Worm (Caenorhabditis elegans) whole organism, L3 larva: ENCODE measurements around the gene ZK1236.5.

Source experiments
- R02D3.7 ChIP-seq: fragments of 150-350 bp; optimal IDR thresholded peaks from 2 replicates; lab custom pipeline; 2014; ENCODE audit warnings: missing biosample characterization, missing genetic modification characterization
- ZK546.5 ChIP-seq: sonication (generic microtip); optimal IDR thresholded peaks from 2 replicates; lab custom pipeline; 2017; ENCODE audit warnings: missing biosample characterization, missing genetic modification characterization
- aly-2 ChIP-seq: fragments of 150-350 bp; optimal IDR thresholded peaks from 2 replicates; lab custom pipeline; 2014; ENCODE audit warnings: missing biosample characterization, missing genetic modification characterization
- ceh-16 ChIP-seq: sonication (generic microtip); optimal IDR thresholded peaks from 2 replicates; lab custom pipeline; 2017; ENCODE audit warnings: missing biosample characterization, missing genetic modification characterization
- daf-12 ChIP-seq: fragments of 150-350 bp; optimal IDR thresholded peaks from 2 replicates; lab custom pipeline; 2014; ENCODE audit warnings: missing biosample characterization, missing genetic modification reagents, missing genetic modification characterization
- egl-5 ChIP-seq: fragments of 150-350 bp; optimal IDR thresholded peaks from 2 replicates; lab custom pipeline; 2017; ENCODE audit warnings: missing biosample characterization, missing genetic modification reagents, missing genetic modification characterization, inconsistent platforms
- elt-1 ChIP-seq: fragments of 150-350 bp; optimal IDR thresholded peaks from 2 replicates; lab custom pipeline; 2014; ENCODE audit warnings: missing biosample characterization, missing genetic modification characterization
- elt-3 ChIP-seq, 3 experiments: fragments of 150-350 bp in 1 of 3; sonication (generic microtip) in 2 of 3; optimal IDR thresholded peaks; 2 replicates in 2 of 3; 4 replicates in 1 of 3; lab custom pipeline; 2014 to 2017; ENCODE audit warnings: missing biosample characterization in 3 of 3, missing genetic modification characterization in 3 of 3
- fkh-10 ChIP-seq: sonication (generic microtip); optimal IDR thresholded peaks from 2 replicates; lab custom pipeline; 2017; ENCODE audit warnings: missing biosample characterization, missing genetic modification reagents, missing genetic modification characterization
- fkh-2 ChIP-seq: fragments of 150-350 bp; optimal IDR thresholded peaks from 2 replicates; lab custom pipeline; 2014; ENCODE audit warnings: missing biosample characterization, missing genetic modification reagents, missing genetic modification characterization
- fos-1 ChIP-seq: fragments of 150-350 bp; optimal IDR thresholded peaks from 2 replicates; lab custom pipeline; 2014; ENCODE audit warnings: missing biosample characterization, missing genetic modification characterization
- hmg-11 ChIP-seq: sonication (generic microtip); optimal IDR thresholded peaks from 2 replicates; lab custom pipeline; 2016; ENCODE audit warnings: missing genetic modification characterization, missing compliant biosample characterization
- jun-1 ChIP-seq: fragments of 150-350 bp; optimal IDR thresholded peaks from 2 replicates; lab custom pipeline; 2014; ENCODE audit warnings: missing biosample characterization, missing genetic modification reagents, missing genetic modification characterization
- lin-39 ChIP-seq: fragments of 150-350 bp; optimal IDR thresholded peaks from 2 replicates; lab custom pipeline; 2018; ENCODE audit warnings: missing biosample characterization, missing genetic modification reagents, missing genetic modification characterization
- mdl-1 ChIP-seq: fragments of 150-350 bp; optimal IDR thresholded peaks from 2 replicates; lab custom pipeline; 2014; ENCODE audit warnings: missing biosample characterization, missing genetic modification characterization
- mml-1 ChIP-seq: fragments of 150-350 bp; sonication (generic microtip); optimal IDR thresholded peaks from 3 replicates; lab custom pipeline; 2014; ENCODE audit warnings: missing biosample characterization, missing genetic modification characterization
- nfya-1 ChIP-seq: sonication (generic microtip); optimal IDR thresholded peaks from 2 replicates; lab custom pipeline; 2017; ENCODE audit warnings: missing genetic modification characterization, mild to moderate bottlenecking, missing compliant biosample characterization, antibody characterized with exemption, moderate library complexity; ENCODE audit not compliant: insufficient read depth
- nhr-11 ChIP-seq: fragments of 150-350 bp; optimal IDR thresholded peaks from 2 replicates; lab custom pipeline; 2014; ENCODE audit warnings: missing biosample characterization, missing genetic modification characterization
- nhr-12 ChIP-seq: fragments of 150-350 bp; optimal IDR thresholded peaks from 2 replicates; lab custom pipeline; 2014; ENCODE audit warnings: missing biosample characterization, missing genetic modification characterization
- nhr-23 ChIP-seq: fragments of 150-350 bp; optimal IDR thresholded peaks from 2 replicates; lab custom pipeline; 2014; ENCODE audit warnings: missing biosample characterization, missing genetic modification reagents, missing genetic modification characterization
- nhr-237 ChIP-seq: fragments of 150-350 bp; optimal IDR thresholded peaks from 2 replicates; lab custom pipeline; 2014; ENCODE audit warnings: missing biosample characterization, missing genetic modification characterization
- nhr-25 ChIP-seq: sonication (generic microtip); optimal IDR thresholded peaks from 2 replicates; lab custom pipeline; 2017; ENCODE audit warnings: missing biosample characterization, missing genetic modification characterization
- nhr-28 ChIP-seq: fragments of 150-350 bp; optimal IDR thresholded peaks from 2 replicates; lab custom pipeline; 2014; ENCODE audit warnings: missing biosample characterization, missing genetic modification characterization
- nhr-43 ChIP-seq: sonication (generic microtip); optimal IDR thresholded peaks from 2 replicates; lab custom pipeline; 2016; ENCODE audit warnings: mild to moderate bottlenecking, missing genetic modification characterization, missing compliant biosample characterization; ENCODE audit not compliant: poor library complexity, severe bottlenecking
- nhr-77 ChIP-seq: fragments of 150-350 bp; optimal IDR thresholded peaks from 2 replicates; lab custom pipeline; 2014; ENCODE audit warnings: missing biosample characterization, missing genetic modification characterization
- pha-4 ChIP-seq: fragments of 150-350 bp; optimal IDR thresholded peaks from 2 replicates; lab custom pipeline; 2014; ENCODE audit warnings: missing biosample characterization, missing genetic modification reagents, missing genetic modification characterization
- sea-2 ChIP-seq: fragments of 150-350 bp; sonication (generic microtip); optimal IDR thresholded peaks from 4 replicates; lab custom pipeline; 2014; ENCODE audit warnings: missing biosample characterization, missing genetic modification reagents, missing genetic modification characterization
- skn-1 ChIP-seq: fragments of 150-350 bp; optimal IDR thresholded peaks from 2 replicates; lab custom pipeline; 2014; ENCODE audit warnings: missing biosample characterization, missing genetic modification characterization
- snpc-4 ChIP-seq: fragments of 150-350 bp; optimal IDR thresholded peaks from 2 replicates; lab custom pipeline; 2014; ENCODE audit warnings: missing biosample characterization, missing genetic modification characterization
- tbx-2 ChIP-seq: sonication (generic microtip); optimal IDR thresholded peaks from 2 replicates; lab custom pipeline; 2016; ENCODE audit warnings: mild to moderate bottlenecking, missing genetic modification characterization, missing compliant biosample characterization
- unc-39 ChIP-seq: sonication (generic microtip); optimal IDR thresholded peaks from 4 replicates; lab custom pipeline; 2017; ENCODE audit warnings: missing biosample characterization, missing genetic modification characterization
- unc-62 ChIP-seq: fragments of 150-350 bp; sonication (generic microtip); optimal IDR thresholded peaks from 4 replicates; lab custom pipeline; 2014; ENCODE audit warnings: missing biosample characterization, missing genetic modification reagents, missing genetic modification characterization
- ztf-11 ChIP-seq: fragments of 150-350 bp; optimal IDR thresholded peaks from 2 replicates; lab custom pipeline; 2014; ENCODE audit warnings: missing biosample characterization, missing genetic modification characterization

Gene ZK1236.5

DNA sequence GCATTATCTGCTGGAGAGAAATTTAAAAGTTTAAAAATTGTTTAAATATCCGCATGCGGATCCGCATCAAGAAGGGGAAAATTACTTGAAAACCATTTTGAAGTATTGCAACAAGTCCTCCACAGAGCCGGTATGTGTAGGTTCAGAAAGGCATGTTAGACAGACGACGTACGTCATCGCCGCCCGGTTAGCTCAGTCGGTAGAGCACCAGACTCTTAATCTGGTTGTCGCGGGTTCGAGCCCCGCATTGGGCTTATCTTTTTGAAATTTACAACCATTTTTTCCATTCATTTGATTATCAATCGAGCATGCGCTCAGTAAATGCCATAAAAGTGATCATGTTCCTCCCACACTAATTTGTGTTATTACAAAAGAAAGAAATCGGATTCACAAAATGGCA lies 41.3 kb upstream of the ZK1236.5 start:
- TF ChIP-seq mdl-1 (tag; lab: Kevin White, UChicago), result no peak
- TF ChIP-seq daf-12 (tag; lab: Kevin White, UChicago), result no peak
- TF ChIP-seq hmg-11, result no peak
- TF ChIP-seq egl-5 (tag; lab: Kevin White, UChicago), result no peak
- TF ChIP-seq pha-4 (tag; lab: Kevin White, UChicago), result no peak
- no peak for TF ChIP-seq mml-1 (tag; lab: Kevin White, UChicago)
- TF ChIP-seq skn-1 (tag; lab: Kevin White, UChicago), result no peak
- no peak for TF ChIP-seq elt-3 (tag; optimal IDR thresholded peaks at IDR 0.05; lab: Kevin White, UChicago)
- no peak for TF ChIP-seq ztf-11
- TF ChIP-seq nhr-11 (tag; lab: Kevin White, UChicago), result no peak
- TF ChIP-seq jun-1, result no peak
- TF ChIP-seq, all 47 proteins: peak for 0

DNA sequence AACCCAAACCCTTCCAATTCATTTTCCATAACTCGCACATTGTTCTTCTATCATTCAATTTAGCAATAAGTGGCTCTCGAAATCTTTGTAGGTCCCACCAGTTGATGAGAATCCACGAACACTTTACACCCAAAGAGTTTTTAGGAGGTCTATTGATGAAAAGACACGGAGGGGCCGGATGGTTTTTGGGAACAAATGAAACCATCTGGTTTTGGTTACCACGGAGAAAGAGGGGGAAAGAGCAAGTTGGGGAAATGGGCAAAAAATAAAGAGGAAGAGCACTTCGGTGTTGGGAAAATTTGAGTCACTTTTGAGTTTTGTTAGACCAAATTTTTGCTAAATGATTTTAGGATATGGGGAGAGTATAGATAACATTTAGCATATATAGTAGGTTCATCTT lies 35.5 kb upstream of the ZK1236.5 start:
- TF ChIP-seq hmg-11, result no peak
- no peak for TF ChIP-seq nhr-77 (tag; lab: Kevin White, UChicago)
- TF ChIP-seq nhr-43 (tag; lab: Kevin White, UChicago), result no peak
- no peak for TF ChIP-seq skn-1 (tag; lab: Kevin White, UChicago)

DNA sequence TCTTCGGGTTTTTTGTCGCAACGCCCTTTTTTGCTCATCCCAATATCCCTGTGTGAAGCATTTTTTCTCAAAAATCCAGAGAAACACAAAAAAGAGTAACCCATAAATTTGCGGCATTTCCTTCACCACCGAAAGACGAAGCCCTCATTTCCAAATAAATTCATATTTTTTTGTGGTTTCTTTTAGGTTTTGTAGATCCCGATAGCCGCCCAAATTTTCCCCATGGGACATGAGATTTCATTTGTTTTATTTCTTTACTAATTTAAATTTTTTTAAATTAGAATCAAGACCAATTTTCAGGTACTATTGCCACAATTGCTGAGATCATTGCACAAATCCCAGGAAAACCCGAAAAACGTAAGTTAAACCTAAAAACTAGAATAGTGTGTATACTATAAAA lies 34.7 kb upstream of the ZK1236.5 start, which contains the start of gene mig-39:
TSS of gene mig-39 (plus strand) at position 301 of the 400 bp plus-strand sequence.
- TF ChIP-seq nhr-23 (tag; lab: Kevin White, UChicago) (no peak), ceh-16 (tag; lab: Kevin White, UChicago) (no peak), R02D3.7 (tag; lab: Kevin White, UChicago) (no peak), nhr-237 (tag; lab: Kevin White, UChicago) (no peak), elt-1 (no peak), snpc-4 (no peak), tbx-2 (no peak), nhr-77 (tag; lab: Kevin White, UChicago) (no peak), jun-1 (no peak), unc-39 (tag; lab: Kevin White, UChicago) (no peak), nhr-28 (tag; lab: Kevin White, UChicago) (no peak), nhr-12 (tag; lab: Kevin White, UChicago) (no peak), egl-5 (tag; lab: Kevin White, UChicago) (no peak), lin-39 (tag; lab: Kevin White, UChicago) (no peak), pha-4 (tag; lab: Kevin White, UChicago) (no peak), nfya-1 (no peak), ZK546.5 (tag; lab: Kevin White, UChicago) (no peak), hmg-11 (no peak), sea-2 (GFP tag; lab: Kevin White, UChicago) (no peak), mdl-1 (tag; lab: Kevin White, UChicago) (no peak)

DNA sequence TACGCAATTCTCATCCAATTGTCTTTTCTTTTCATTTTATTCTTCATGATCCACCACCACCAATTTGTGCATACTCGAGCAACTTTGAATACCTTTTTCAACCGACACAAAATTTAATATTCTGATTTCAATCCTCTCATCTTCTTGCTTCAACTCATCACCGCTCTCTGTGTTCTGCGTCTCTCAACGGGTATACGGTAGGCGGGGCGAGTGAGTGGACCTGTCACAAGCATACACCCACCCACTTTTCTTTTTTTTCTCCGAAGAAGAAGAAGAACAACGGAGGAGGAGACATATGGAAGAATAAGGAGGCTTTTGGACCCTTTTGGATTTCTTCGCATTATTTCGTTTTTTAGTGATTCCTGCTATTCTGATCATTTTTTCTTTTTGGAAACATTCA lies 29.4 kb upstream of the ZK1236.5 start:
- TF ChIP-seq lin-39 (tag; lab: Kevin White, UChicago), result no peak
- TF ChIP-seq nfya-1, result peak; percentile 99
- no peak for TF ChIP-seq pha-4 (tag; lab: Kevin White, UChicago)
- TF ChIP-seq, all 47 proteins: peak for 1

DNA sequence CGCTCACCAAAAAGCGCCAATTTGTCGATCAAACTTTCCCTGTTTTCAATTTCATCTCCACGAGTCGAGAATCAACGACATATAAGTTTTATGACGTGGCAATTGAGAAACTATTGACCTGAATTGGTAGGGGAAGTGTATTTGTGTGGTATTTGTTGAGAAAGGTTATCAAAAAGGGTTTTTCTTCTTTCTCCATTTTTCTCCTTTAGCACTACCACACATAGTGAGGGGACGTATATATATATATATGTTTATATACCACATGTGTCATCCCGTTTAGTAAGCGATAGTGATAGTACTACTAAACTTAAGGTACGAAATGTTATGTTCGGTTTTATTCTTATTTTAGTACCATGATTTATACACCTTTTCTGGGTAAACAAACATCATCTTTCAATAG lies 25.6 kb upstream of the ZK1236.5 start:
- no peak for TF ChIP-seq ceh-16 (tag; lab: Kevin White, UChicago)
- no peak for TF ChIP-seq nhr-25 (tag; lab: Kevin White, UChicago)
- TF ChIP-seq lin-39 (tag; lab: Kevin White, UChicago), result no peak
- TF ChIP-seq unc-62, result no peak
- no peak for TF ChIP-seq ZK546.5 (tag; lab: Kevin White, UChicago)
- no peak for TF ChIP-seq aly-2 (tag; lab: Kevin White, UChicago)
- no peak for TF ChIP-seq tbx-2
- TF ChIP-seq daf-12 (tag; lab: Kevin White, UChicago), result no peak
- no peak for TF ChIP-seq fos-1 (tag; lab: Kevin White, UChicago)
- no peak for TF ChIP-seq elt-1
- TF ChIP-seq nhr-237 (tag; lab: Kevin White, UChicago), result no peak
- no peak for TF ChIP-seq fkh-10 (GFP tag; lab: Kevin White, UChicago)
- no peak for TF ChIP-seq sea-2 (GFP tag; lab: Kevin White, UChicago)
- no peak for TF ChIP-seq fkh-2 (tag; lab: Kevin White, UChicago)
